Worm (Caenorhabditis elegans) whole organism, L3 larva: ENCODE measurements around the gene cnt-2.
A peak's percentile ranks its signal among the peaks of the same experiment; 100 is the strongest.

Experiments used
- R02D3.7 ChIP-seq: fragments of 150-350 bp; optimal IDR thresholded peaks from 2 replicates; lab custom pipeline; 2014; ENCODE audit warnings: missing biosample characterization, missing genetic modification characterization
- ZK546.5 ChIP-seq: sonication (generic microtip); optimal IDR thresholded peaks from 2 replicates; lab custom pipeline; 2017; ENCODE audit warnings: missing biosample characterization, missing genetic modification characterization
- aly-2 ChIP-seq: fragments of 150-350 bp; optimal IDR thresholded peaks from 2 replicates; lab custom pipeline; 2014; ENCODE audit warnings: missing biosample characterization, missing genetic modification characterization
- ama-1 ChIP-seq: fragments of 150-350 bp; optimal IDR thresholded peaks from 2 replicates; lab custom pipeline; 2018
- ceh-28 ChIP-seq: fragments of 150-350 bp; optimal IDR thresholded peaks from 2 replicates; lab custom pipeline; 2014; ENCODE audit warnings: missing biosample characterization, missing genetic modification reagents, missing genetic modification characterization
- ceh-82 ChIP-seq: fragments of 150-350 bp; optimal IDR thresholded peaks from 2 replicates; lab custom pipeline; 2014; ENCODE audit warnings: missing biosample characterization, missing genetic modification characterization
- daf-12 ChIP-seq: fragments of 150-350 bp; optimal IDR thresholded peaks from 2 replicates; lab custom pipeline; 2014; ENCODE audit warnings: missing biosample characterization, missing genetic modification reagents, missing genetic modification characterization
- egl-27 ChIP-seq: sonication (generic microtip); optimal IDR thresholded peaks from 4 replicates; lab custom pipeline; 2017; ENCODE audit warnings: missing biosample characterization, missing genetic modification reagents, missing genetic modification characterization
- egl-5 ChIP-seq: fragments of 150-350 bp; optimal IDR thresholded peaks from 2 replicates; lab custom pipeline; 2017; ENCODE audit warnings: missing biosample characterization, missing genetic modification reagents, missing genetic modification characterization, inconsistent platforms
- elt-3 ChIP-seq, 3 experiments: fragments of 150-350 bp in 1 of 3; sonication (generic microtip) in 2 of 3; optimal IDR thresholded peaks; 2 replicates in 2 of 3; 4 replicates in 1 of 3; lab custom pipeline; 2014 to 2017; ENCODE audit warnings: missing biosample characterization in 3 of 3, missing genetic modification characterization in 3 of 3
- eor-1 ChIP-seq, 2 experiments: fragments of 150-350 bp; optimal IDR thresholded peaks; 2 replicates each; lab custom pipeline; 2014 to 2018; ENCODE audit warnings: missing biosample characterization in 2 of 2, missing genetic modification characterization in 2 of 2
- fkh-10 ChIP-seq: sonication (generic microtip); optimal IDR thresholded peaks from 2 replicates; lab custom pipeline; 2017; ENCODE audit warnings: missing biosample characterization, missing genetic modification reagents, missing genetic modification characterization
- fkh-2 ChIP-seq: fragments of 150-350 bp; optimal IDR thresholded peaks from 2 replicates; lab custom pipeline; 2014; ENCODE audit warnings: missing biosample characterization, missing genetic modification reagents, missing genetic modification characterization
- fos-1 ChIP-seq: fragments of 150-350 bp; optimal IDR thresholded peaks from 2 replicates; lab custom pipeline; 2014; ENCODE audit warnings: missing biosample characterization, missing genetic modification characterization
- hmg-11 ChIP-seq: sonication (generic microtip); optimal IDR thresholded peaks from 2 replicates; lab custom pipeline; 2016; ENCODE audit warnings: missing genetic modification characterization, missing compliant biosample characterization
- jun-1 ChIP-seq: fragments of 150-350 bp; optimal IDR thresholded peaks from 2 replicates; lab custom pipeline; 2014; ENCODE audit warnings: missing biosample characterization, missing genetic modification reagents, missing genetic modification characterization
- lin-15B ChIP-seq: fragments of 150-350 bp; optimal IDR thresholded peaks from 2 replicates; lab custom pipeline; 2014; ENCODE audit warnings: missing biosample characterization, missing genetic modification characterization
- lin-39 ChIP-seq: fragments of 150-350 bp; optimal IDR thresholded peaks from 2 replicates; lab custom pipeline; 2018; ENCODE audit warnings: missing biosample characterization, missing genetic modification reagents, missing genetic modification characterization
- lsy-12 ChIP-seq: sonication (generic microtip); optimal IDR thresholded peaks from 2 replicates; lab custom pipeline; 2016; ENCODE audit warnings: mild to moderate bottlenecking, missing genetic modification characterization, missing compliant biosample characterization
- mdl-1 ChIP-seq: fragments of 150-350 bp; optimal IDR thresholded peaks from 2 replicates; lab custom pipeline; 2014; ENCODE audit warnings: missing biosample characterization, missing genetic modification characterization
- mml-1 ChIP-seq: fragments of 150-350 bp; sonication (generic microtip); optimal IDR thresholded peaks from 3 replicates; lab custom pipeline; 2014; ENCODE audit warnings: missing biosample characterization, missing genetic modification characterization
- nfya-1 ChIP-seq: sonication (generic microtip); optimal IDR thresholded peaks from 2 replicates; lab custom pipeline; 2017; ENCODE audit warnings: missing genetic modification characterization, mild to moderate bottlenecking, missing compliant biosample characterization, antibody characterized with exemption, moderate library complexity; ENCODE audit not compliant: insufficient read depth
- nhr-11 ChIP-seq: fragments of 150-350 bp; optimal IDR thresholded peaks from 2 replicates; lab custom pipeline; 2014; ENCODE audit warnings: missing biosample characterization, missing genetic modification characterization
- nhr-12 ChIP-seq: fragments of 150-350 bp; optimal IDR thresholded peaks from 2 replicates; lab custom pipeline; 2014; ENCODE audit warnings: missing biosample characterization, missing genetic modification characterization
- nhr-23 ChIP-seq: fragments of 150-350 bp; optimal IDR thresholded peaks from 2 replicates; lab custom pipeline; 2014; ENCODE audit warnings: missing biosample characterization, missing genetic modification reagents, missing genetic modification characterization
- nhr-237 ChIP-seq: fragments of 150-350 bp; optimal IDR thresholded peaks from 2 replicates; lab custom pipeline; 2014; ENCODE audit warnings: missing biosample characterization, missing genetic modification characterization
- nhr-25 ChIP-seq: sonication (generic microtip); optimal IDR thresholded peaks from 2 replicates; lab custom pipeline; 2017; ENCODE audit warnings: missing biosample characterization, missing genetic modification characterization
- nhr-43 ChIP-seq: sonication (generic microtip); optimal IDR thresholded peaks from 2 replicates; lab custom pipeline; 2016; ENCODE audit warnings: mild to moderate bottlenecking, missing genetic modification characterization, missing compliant biosample characterization; ENCODE audit not compliant: poor library complexity, severe bottlenecking
- nhr-76 ChIP-seq: fragments of 150-350 bp; sonication (generic microtip); optimal IDR thresholded peaks from 5 replicates; lab custom pipeline; 2014; ENCODE audit warnings: missing biosample characterization, missing genetic modification characterization
- nhr-77 ChIP-seq: fragments of 150-350 bp; optimal IDR thresholded peaks from 2 replicates; lab custom pipeline; 2014; ENCODE audit warnings: missing biosample characterization, missing genetic modification characterization
- pha-4 ChIP-seq: fragments of 150-350 bp; optimal IDR thresholded peaks from 2 replicates; lab custom pipeline; 2014; ENCODE audit warnings: missing biosample characterization, missing genetic modification reagents, missing genetic modification characterization
- pqm-1 ChIP-seq: fragments of 150-350 bp; optimal IDR thresholded peaks from 2 replicates; lab custom pipeline; 2017; ENCODE audit warnings: missing biosample characterization, missing genetic modification characterization, inconsistent platforms
- sea-2 ChIP-seq: fragments of 150-350 bp; sonication (generic microtip); optimal IDR thresholded peaks from 4 replicates; lab custom pipeline; 2014; ENCODE audit warnings: missing biosample characterization, missing genetic modification reagents, missing genetic modification characterization
- skn-1 ChIP-seq: fragments of 150-350 bp; optimal IDR thresholded peaks from 2 replicates; lab custom pipeline; 2014; ENCODE audit warnings: missing biosample characterization, missing genetic modification characterization
- snpc-4 ChIP-seq: fragments of 150-350 bp; optimal IDR thresholded peaks from 2 replicates; lab custom pipeline; 2014; ENCODE audit warnings: missing biosample characterization, missing genetic modification characterization
- tbx-2 ChIP-seq: sonication (generic microtip); optimal IDR thresholded peaks from 2 replicates; lab custom pipeline; 2016; ENCODE audit warnings: mild to moderate bottlenecking, missing genetic modification characterization, missing compliant biosample characterization
- unc-39 ChIP-seq: sonication (generic microtip); optimal IDR thresholded peaks from 4 replicates; lab custom pipeline; 2017; ENCODE audit warnings: missing biosample characterization, missing genetic modification characterization
- unc-62 ChIP-seq: fragments of 150-350 bp; sonication (generic microtip); optimal IDR thresholded peaks from 4 replicates; lab custom pipeline; 2014; ENCODE audit warnings: missing biosample characterization, missing genetic modification reagents, missing genetic modification characterization
- ztf-11 ChIP-seq: fragments of 150-350 bp; optimal IDR thresholded peaks from 2 replicates; lab custom pipeline; 2014; ENCODE audit warnings: missing biosample characterization, missing genetic modification characterization
- ztf-4 ChIP-seq: fragments of 150-350 bp; optimal IDR thresholded peaks from 2 replicates; lab custom pipeline; 2014; ENCODE audit warnings: missing biosample characterization, missing genetic modification characterization

The cnt-2 gene

ce11 chrIII:10637933-10638332 lies 16.9 kb upstream of the cnt-2 start:
- TF ChIP-seq pha-4 (tag; lab: Kevin White, UChicago): peak; percentile 31
- no peak for TF ChIP-seq ceh-28
- TF ChIP-seq, all 47 proteins: peak for 1

- no peak for TF ChIP-seq mdl-1 (tag; lab: Kevin White, UChicago)
- TF ChIP-seq pqm-1 (tag; lab: Kevin White, UChicago): no peak
- TF ChIP-seq unc-62 (GFP tag; lab: Kevin White, UChicago): no peak
- TF ChIP-seq nhr-25: no peak
- TF ChIP-seq hmg-11: no peak
- no peak for TF ChIP-seq sea-2 (GFP tag; lab: Kevin White, UChicago)
- TF ChIP-seq lsy-12: no peak
- TF ChIP-seq ceh-82 (tag; lab: Kevin White, UChicago): no peak
- TF ChIP-seq fkh-10 (GFP tag; lab: Kevin White, UChicago): no peak
- TF ChIP-seq ztf-4: no peak
- no peak for TF ChIP-seq nhr-43
- TF ChIP-seq daf-12 (tag; lab: Kevin White, UChicago): no peak
- TF ChIP-seq ama-1 (lab: Kevin White, UChicago): no peak
- no peak for TF ChIP-seq fkh-2 (tag; lab: Kevin White, UChicago)
- TF ChIP-seq, all 47 proteins: peak for 0
These were observed 16.3 kb upstream of the cnt-2 start, which contains the start of gene Y39A1A.27 for ce11 chrIII:10638339-10639021. Gene Y39A1A.27 (plus strand): TSS chrIII:10638971.

- TF ChIP-seq eor-1 (tag; optimal IDR thresholded peaks at IDR 0.05; lab: Kevin White, UChicago) (no peak), snpc-4 (tag; lab: Kevin White, UChicago) (peak; percentile 34), lin-15B (tag; lab: Kevin White, UChicago) (peak; percentile 45), pha-4 (tag; lab: Kevin White, UChicago) (peak; percentile 73), lin-39 (peak; percentile 6), nfya-1 (tag; lab: Kevin White, UChicago) (peak; percentile 85), nhr-25 (peak; percentile 6), nhr-23 (tag; lab: Kevin White, UChicago) (peak; percentile 25), mml-1 (no peak), hmg-11 (peak; percentile 13)
These were observed 12.0 kb upstream of the cnt-2 start, which contains the start of the genes dhs-11 and orc-1 for ce11 chrIII:10642781-10643180. Gene dhs-11 (minus strand): TSS chrIII:10642865. Gene orc-1 (plus strand): TSS chrIII:10643129.

DNA sequence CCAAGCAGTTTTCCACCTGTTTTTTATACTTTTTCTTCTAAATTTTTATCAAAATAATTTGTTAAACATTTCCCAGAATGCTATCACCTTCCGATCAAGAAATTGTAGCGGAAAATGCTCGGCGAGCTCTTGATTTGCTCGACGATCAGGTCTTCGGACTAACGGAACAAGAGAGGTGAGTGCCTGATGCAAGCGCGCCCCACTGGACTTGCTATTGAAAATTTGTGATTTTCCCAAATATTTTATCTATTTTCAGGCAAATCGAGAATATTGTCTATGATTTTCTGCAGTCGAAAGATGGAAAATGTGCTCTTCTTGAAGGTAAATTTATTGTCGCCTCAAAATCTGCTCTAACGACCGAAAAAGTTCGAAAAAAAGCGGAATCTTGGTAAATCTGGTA lies 8.7 kb upstream of the cnt-2 start, which contains the start of gene orc-4:
Gene orc-4, plus strand, starts transcription at position 77 of the 400 bp plus-strand sequence.
- TF ChIP-seq ztf-4 (no peak), lin-15B (tag; lab: Kevin White, UChicago) (peak; percentile 34), pha-4 (tag; lab: Kevin White, UChicago) (peak; percentile 6)

- TF ChIP-seq fkh-2 (tag; lab: Kevin White, UChicago): no peak
These were observed 5.6 kb upstream of the cnt-2 start, which contains the start of gene emg-1 for ce11 chrIII:10649219-10649618. Gene emg-1 (plus strand): TSS chrIII:10649519.

DNA sequence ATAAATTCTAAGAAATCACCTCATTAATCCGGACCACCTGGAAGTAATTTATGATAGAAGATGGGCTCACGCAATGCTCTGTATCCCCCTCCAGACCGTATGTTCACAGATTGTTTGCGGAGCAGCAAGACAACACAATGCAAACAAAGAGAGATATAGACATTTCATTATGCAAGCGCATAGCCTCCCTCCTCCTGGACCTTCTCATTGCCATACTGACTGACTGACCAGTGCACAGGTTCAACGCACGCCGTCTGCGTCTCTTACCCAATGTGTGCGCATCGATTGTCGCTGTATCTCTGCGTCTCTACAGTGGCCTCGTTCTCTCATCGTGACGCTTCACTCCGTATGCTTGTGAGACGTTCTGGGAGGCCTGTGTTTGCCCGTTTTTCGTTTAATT lies 3.2 kb upstream of the cnt-2 start:
- TF ChIP-seq nhr-237 (tag; lab: Kevin White, UChicago): no peak
- TF ChIP-seq fos-1 (tag; lab: Kevin White, UChicago): no peak
- no peak for TF ChIP-seq R02D3.7 (tag; lab: Kevin White, UChicago)
- peak; percentile 77 for TF ChIP-seq lin-39
- TF ChIP-seq nhr-43: no peak
- TF ChIP-seq unc-62 (GFP tag; lab: Kevin White, UChicago): no peak
- no peak for TF ChIP-seq jun-1 (tag; lab: Kevin White, UChicago)
- no peak for TF ChIP-seq aly-2 (tag; lab: Kevin White, UChicago)
- TF ChIP-seq lsy-12: no peak
- no peak for TF ChIP-seq elt-3 (tag; optimal IDR thresholded peaks at IDR 0.05; lab: Kevin White, UChicago)
- no peak for TF ChIP-seq nhr-76 (tag; lab: Kevin White, UChicago)
- no peak for TF ChIP-seq mdl-1 (tag; lab: Kevin White, UChicago)
- TF ChIP-seq mml-1: no peak
- no peak for TF ChIP-seq ztf-4
- no peak for TF ChIP-seq nhr-11 (tag; lab: Kevin White, UChicago)
- TF ChIP-seq tbx-2 (tag; lab: Kevin White, UChicago): no peak
- TF ChIP-seq ZK546.5 (tag; lab: Kevin White, UChicago): no peak
- no peak for TF ChIP-seq unc-39 (tag; lab: Kevin White, UChicago)
- no peak for TF ChIP-seq daf-12 (tag; lab: Kevin White, UChicago)
- no peak for TF ChIP-seq nhr-12 (tag; lab: Kevin White, UChicago)
- peak; percentile 1 for TF ChIP-seq egl-5 (tag; lab: Kevin White, UChicago)
- no peak for TF ChIP-seq nhr-25
- peak; percentile 84 for TF ChIP-seq hmg-11
- TF ChIP-seq ama-1 (lab: Kevin White, UChicago): no peak
- no peak for TF ChIP-seq sea-2 (GFP tag; lab: Kevin White, UChicago)
- no peak for TF ChIP-seq nhr-77 (tag; lab: Kevin White, UChicago)
- no peak for TF ChIP-seq pqm-1 (tag; lab: Kevin White, UChicago)
- no peak for TF ChIP-seq ztf-11 (tag; lab: Kevin White, UChicago)
- TF ChIP-seq egl-27 (tag; lab: Kevin White, UChicago): no peak
- TF ChIP-seq skn-1 (tag; lab: Kevin White, UChicago): no peak
- peak; percentile 78 for TF ChIP-seq ceh-28
